Fruit fly (Drosophila melanogaster) whole organism, prepupa: ENCODE results near the gene Piezo.

Source experiments
- Blimp-1 ChIP-seq: fragments of 200-800 bp; sonication (Bioruptor generic); optimal IDR thresholded peaks from 3 replicates; lab custom pipeline; 2017; ENCODE audit warnings: missing biosample characterization, missing genetic modification characterization, mild to moderate bottlenecking, moderate library complexity, missing genetic modification reagents
- CG10631 ChIP-seq: fragments of 200-800 bp; sonication (Bioruptor generic); optimal IDR thresholded peaks from 2 replicates; lab custom pipeline; 2016; ENCODE audit warnings: missing biosample characterization, missing genetic modification characterization
- CG10669 ChIP-seq: fragments of 200-800 bp; sonication (Bioruptor generic); optimal IDR thresholded peaks from 3 replicates; lab custom pipeline; 2018; ENCODE audit warnings: missing biosample characterization, mild to moderate bottlenecking, missing genetic modification characterization, moderate library complexity
- CG11294 ChIP-seq: fragments of 200-800 bp; sonication (Bioruptor generic); IDR thresholded peaks from 2 replicates; pipeline ENCODE4 v1.3.6; 2022; ENCODE audit warnings: missing biosample characterization, missing genetic modification characterization
- CG11762 ChIP-seq: fragments of 200-800 bp; sonication (Bioruptor generic); optimal IDR thresholded peaks from 3 replicates; lab custom pipeline; 2016; ENCODE audit warnings: missing biosample characterization, missing genetic modification characterization; ENCODE audit not compliant: insufficient read depth
- CG11902 ChIP-seq: fragments of 200-800 bp; sonication (Bioruptor generic); optimal IDR thresholded peaks from 3 replicates; lab custom pipeline; 2016; ENCODE audit warnings: missing biosample characterization, missing genetic modification characterization
- CG15336 ChIP-seq: fragments of 200-800 bp; sonication (Bioruptor generic); IDR thresholded peaks from 2 replicates; pipeline ENCODE4 v1.3.6; 2022; ENCODE audit warnings: missing biosample characterization, missing genetic modification characterization
- CG1621 ChIP-seq: fragments of 200-800 bp; sonication (Bioruptor generic); optimal IDR thresholded peaks from 3 replicates; lab custom pipeline; 2018; ENCODE audit warnings: missing biosample characterization, mild to moderate bottlenecking, missing genetic modification characterization
- CG16779 ChIP-seq: fragments of 200-800 bp; sonication (Bioruptor generic); optimal IDR thresholded peaks from 3 replicates; lab custom pipeline; 2017; ENCODE audit warnings: missing biosample characterization, mild to moderate bottlenecking, missing genetic modification characterization
- CG31627 ChIP-seq: fragments of 200-800 bp; sonication (Bioruptor generic); optimal IDR thresholded peaks from 3 replicates; lab custom pipeline; 2016; ENCODE audit warnings: missing biosample characterization, missing genetic modification characterization
- CG32006 ChIP-seq: fragments of 200-800 bp; sonication (Bioruptor generic); optimal IDR thresholded peaks from 3 replicates; lab custom pipeline; 2017; ENCODE audit warnings: missing biosample characterization, mild to moderate bottlenecking, missing genetic modification characterization
- CG34406 ChIP-seq: fragments of 200-800 bp; sonication (Bioruptor generic); optimal IDR thresholded peaks from 3 replicates; lab custom pipeline; 2016; ENCODE audit warnings: missing biosample characterization, missing genetic modification characterization
- CG3919 ChIP-seq: fragments of 200-800 bp; sonication (Bioruptor generic); optimal IDR thresholded peaks from 3 replicates; lab custom pipeline; 2016; ENCODE audit warnings: missing biosample characterization, missing genetic modification characterization
- CG4318 ChIP-seq: fragments of 200-800 bp; sonication (Bioruptor generic); optimal IDR thresholded peaks from 3 replicates; lab custom pipeline; 2017; ENCODE audit warnings: missing biosample characterization, mild to moderate bottlenecking, missing genetic modification characterization
- CG6276 ChIP-seq: fragments of 200-800 bp; sonication (Bioruptor generic); optimal IDR thresholded peaks from 2 replicates; lab custom pipeline; 2017; ENCODE audit warnings: missing biosample characterization, mild to moderate bottlenecking, missing genetic modification characterization
- CG6792 ChIP-seq: fragments of 200-800 bp; sonication (Bioruptor generic); optimal IDR thresholded peaks from 3 replicates; lab custom pipeline; 2016; ENCODE audit warnings: missing biosample characterization, missing genetic modification characterization
- CG6808 ChIP-seq: fragments of 200-800 bp; sonication (Bioruptor generic); optimal IDR thresholded peaks from 3 replicates; lab custom pipeline; 2017; ENCODE audit warnings: missing biosample characterization, missing genetic modification characterization, mild to moderate bottlenecking, moderate library complexity, missing genetic modification reagents
- CG6854 ChIP-seq: fragments of 200-800 bp; sonication (Bioruptor generic); optimal IDR thresholded peaks from 2 replicates; lab custom pipeline; 2017; ENCODE audit warnings: missing biosample characterization, mild to moderate bottlenecking, missing genetic modification characterization
- CG7368 ChIP-seq: fragments of 200-800 bp; sonication (Bioruptor generic); optimal IDR thresholded peaks from 3 replicates; lab custom pipeline; 2016; ENCODE audit warnings: missing biosample characterization, missing genetic modification characterization
- CG8119 ChIP-seq: fragments of 200-800 bp; sonication (Bioruptor generic); IDR thresholded peaks from 3 replicates; pipeline ENCODE4 v1.3.6; 2022; ENCODE audit warnings: missing biosample characterization, missing genetic modification characterization
- CG8319 ChIP-seq: fragments of 200-800 bp; sonication (Bioruptor generic); optimal IDR thresholded peaks from 3 replicates; lab custom pipeline; 2016; ENCODE audit warnings: missing biosample characterization, missing genetic modification characterization
- CG8632 ChIP-seq: fragments of 200-800 bp; sonication (Bioruptor generic); optimal IDR thresholded peaks from 3 replicates; lab custom pipeline; 2016; ENCODE audit warnings: missing biosample characterization, missing genetic modification characterization
- CG9139 ChIP-seq: fragments of 200-800 bp; sonication (Bioruptor generic); optimal IDR thresholded peaks from 3 replicates; lab custom pipeline; 2017; ENCODE audit warnings: missing biosample characterization, mild to moderate bottlenecking, missing genetic modification characterization
- Eip75B ChIP-seq: fragments of 200-800 bp; sonication (Bioruptor generic); optimal IDR thresholded peaks from 3 replicates; lab custom pipeline; 2016; ENCODE audit warnings: missing biosample characterization, missing genetic modification characterization
- Eip78C ChIP-seq: fragments of 200-800 bp; sonication (Bioruptor generic); peaks from one replicate; lab custom pipeline; 2016; ENCODE audit warnings: missing biosample characterization, missing genetic modification characterization
- Eip93F ChIP-seq: fragments of 200-800 bp; sonication (Bioruptor generic); optimal IDR thresholded peaks from 2 replicates; lab custom pipeline; 2016; ENCODE audit warnings: missing biosample characterization, mild to moderate bottlenecking, missing genetic modification characterization
- Ets21C ChIP-seq: fragments of 200-800 bp; sonication (Bioruptor generic); optimal IDR thresholded peaks from 3 replicates; lab custom pipeline; 2016; ENCODE audit warnings: missing biosample characterization, missing genetic modification characterization
- Gug ChIP-seq: fragments of 200-800 bp; sonication (Bioruptor generic); IDR thresholded peaks from 2 replicates; pipeline ENCODE4 v1.3.6; 2022; ENCODE audit warnings: missing biosample characterization, missing genetic modification characterization
- Hr38 ChIP-seq: sonication (Bioruptor generic); optimal IDR thresholded peaks from 2 replicates; lab custom pipeline; 2016; ENCODE audit warnings: missing biosample characterization, missing genetic modification characterization
- Hr39 ChIP-seq: fragments of 200-800 bp; sonication (Bioruptor generic); optimal IDR thresholded peaks from 2 replicates; lab custom pipeline; 2016; ENCODE audit warnings: missing biosample characterization, missing genetic modification characterization
- Hr4 ChIP-seq: fragments of 200-800 bp; sonication (Bioruptor generic); optimal IDR thresholded peaks from 3 replicates; lab custom pipeline; 2016; ENCODE audit warnings: missing biosample characterization, missing genetic modification characterization
- OdsH ChIP-seq: fragments of 200-800 bp; sonication (Bioruptor generic); optimal IDR thresholded peaks from 3 replicates; lab custom pipeline; 2016; ENCODE audit warnings: missing biosample characterization, missing genetic modification characterization
- Smox ChIP-seq: fragments of 200-800 bp; sonication (Bioruptor generic); optimal IDR thresholded peaks from 3 replicates; lab custom pipeline; 2016; ENCODE audit warnings: missing biosample characterization, missing genetic modification characterization
- Sox102F ChIP-seq: fragments of 200-800 bp; sonication (Bioruptor generic); optimal IDR thresholded peaks from 2 replicates; lab custom pipeline; 2016; ENCODE audit warnings: missing biosample characterization, mild to moderate bottlenecking, missing genetic modification characterization
- Sox15 ChIP-seq: fragments of 200-800 bp; sonication (Bioruptor generic); optimal IDR thresholded peaks from 3 replicates; lab custom pipeline; 2016; ENCODE audit warnings: missing biosample characterization, missing genetic modification characterization
- achi ChIP-seq: fragments of 200-800 bp; sonication (Bioruptor generic); optimal IDR thresholded peaks from 3 replicates; lab custom pipeline; 2016; ENCODE audit warnings: missing biosample characterization, missing genetic modification characterization
- acj6 ChIP-seq: fragments of 200-800 bp; sonication (Bioruptor generic); optimal IDR thresholded peaks from 3 replicates; lab custom pipeline; 2016; ENCODE audit warnings: missing biosample characterization, missing genetic modification characterization
- cyc ChIP-seq: fragments of 200-800 bp; sonication (Bioruptor generic); optimal IDR thresholded peaks from 3 replicates; lab custom pipeline; 2016; ENCODE audit warnings: missing biosample characterization, missing genetic modification characterization
- dac ChIP-seq: fragments of 200-800 bp; sonication (Bioruptor generic); optimal IDR thresholded peaks from 2 replicates; lab custom pipeline; 2017; ENCODE audit warnings: missing biosample characterization, mild to moderate bottlenecking, missing genetic modification characterization
- dsx ChIP-seq: fragments of 200-800 bp; optimal IDR thresholded peaks from 3 replicates; lab custom pipeline; 2019; ENCODE audit warnings: missing biosample characterization, mild to moderate bottlenecking, missing genetic modification characterization, moderate library complexity; ENCODE audit not compliant: poor library complexity, severe bottlenecking
- eg ChIP-seq: fragments of 200-800 bp; sonication (Bioruptor generic); IDR thresholded peaks from 3 replicates; pipeline ENCODE4 v1.3.6; 2022; ENCODE audit warnings: missing biosample characterization, missing genetic modification characterization
- esn ChIP-seq: fragments of 200-800 bp; sonication (Bioruptor generic); optimal IDR thresholded peaks from 2 replicates; lab custom pipeline; 2016; ENCODE audit warnings: missing biosample characterization, mild to moderate bottlenecking, missing genetic modification characterization, moderate library complexity
- fd59A ChIP-seq: fragments of 200-800 bp; sonication (Bioruptor generic); optimal IDR thresholded peaks from 2 replicates; lab custom pipeline; 2017; ENCODE audit warnings: missing biosample characterization, mild to moderate bottlenecking, missing genetic modification characterization, missing genetic modification reagents
- fd85E ChIP-seq: fragments of 200-800 bp; sonication (Bioruptor generic); optimal IDR thresholded peaks from 3 replicates; lab custom pipeline; 2016; ENCODE audit warnings: missing biosample characterization, missing genetic modification characterization
- fkh ChIP-seq: fragments of 200-800 bp; sonication (Bioruptor generic); optimal IDR thresholded peaks from 3 replicates; lab custom pipeline; 2017; ENCODE audit warnings: missing biosample characterization, mild to moderate bottlenecking, missing genetic modification characterization, moderate library complexity
- lz ChIP-seq: fragments of 200-800 bp; sonication (Bioruptor generic); optimal IDR thresholded peaks from 3 replicates; lab custom pipeline; 2016; ENCODE audit warnings: missing biosample characterization, missing genetic modification characterization
- net ChIP-seq: fragments of 200-800 bp; sonication (Bioruptor generic); optimal IDR thresholded peaks from 3 replicates; lab custom pipeline; 2016; ENCODE audit warnings: missing biosample characterization, missing genetic modification characterization
- salr ChIP-seq, 2 experiments: fragments of 200-800 bp; sonication (Bioruptor generic); optimal IDR thresholded peaks; 3 replicates each; lab custom pipeline; 2016 to 2018; ENCODE audit warnings: missing biosample characterization in 2 of 2, missing genetic modification characterization in 2 of 2, mild to moderate bottlenecking in 1 of 2
- spab ChIP-seq: fragments of 200-800 bp; sonication (Bioruptor generic); optimal IDR thresholded peaks from 2 replicates; lab custom pipeline; 2017; ENCODE audit warnings: missing biosample characterization, mild to moderate bottlenecking, missing genetic modification characterization, missing genetic modification reagents
- ss ChIP-seq, 2 experiments: fragments of 200-800 bp; sonication (Bioruptor generic); optimal IDR thresholded peaks; 2 replicates in 1 of 2; 3 replicates in 1 of 2; lab custom pipeline; 2017 to 2018; ENCODE audit warnings: mild to moderate bottlenecking in 2 of 2, missing biosample characterization in 2 of 2, missing genetic modification characterization in 2 of 2, moderate library complexity in 1 of 2
- topi ChIP-seq: fragments of 200-800 bp; sonication (Bioruptor generic); optimal IDR thresholded peaks from 3 replicates; lab custom pipeline; 2016; ENCODE audit warnings: missing biosample characterization, missing genetic modification characterization
- vri ChIP-seq: fragments of 200-800 bp; sonication (Bioruptor generic); optimal IDR thresholded peaks from 3 replicates; lab custom pipeline; 2016; ENCODE audit warnings: missing biosample characterization, mild to moderate bottlenecking, missing genetic modification characterization

Piezo gene

DNA sequence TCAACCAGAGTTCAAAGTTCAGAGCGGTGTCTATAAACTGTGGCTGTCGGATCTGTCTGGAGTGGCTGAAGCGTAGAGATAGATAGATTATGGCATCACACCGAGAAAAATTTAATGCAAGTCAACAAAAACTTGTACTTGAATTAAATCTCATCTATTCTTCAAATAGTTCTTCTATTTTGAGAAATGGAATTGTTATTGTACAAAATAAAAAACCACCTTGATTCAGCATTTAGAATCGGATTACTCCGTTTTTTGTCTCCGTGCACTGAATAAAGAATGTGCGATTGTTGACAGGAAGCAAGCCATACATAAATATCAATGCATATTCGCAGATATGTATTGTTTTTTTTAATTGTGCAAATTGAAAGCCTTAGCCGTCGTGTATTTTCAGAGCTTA is 66.8 kb downstream of the Piezo start:
- TF ChIP-seq Eip78C (GFP tag; lab: Kevin White, UChicago) (peak; percentile 92), dsx (GFP tag; lab: Kevin White, UChicago) (peak; percentile 71), OdsH (GFP tag; lab: Kevin White, UChicago) (peak; percentile 61), CG10631 (GFP tag; lab: Kevin White, UChicago) (peak; percentile 32), CG6792 (peak; percentile 53), Hr39 (GFP tag; lab: Kevin White, UChicago) (peak; percentile 69), Ets21C (GFP tag; lab: Kevin White, UChicago) (peak; percentile 52), Eip93F (GFP tag; lab: Kevin White, UChicago) (no peak), achi (peak; percentile 41), esn (GFP tag; lab: Kevin White, UChicago) (peak; percentile 73), CG4318 (GFP tag; lab: Kevin White, UChicago) (no peak), CG6854 (GFP tag; lab: Kevin White, UChicago) (peak; percentile 8), Gug (GFP tag; lab: Robert Waterston, UW) (peak; percentile 84), cyc (peak; percentile 71), CG15336 (GFP tag; lab: Robert Waterston, UW) (peak; percentile 73), CG8632 (GFP tag; lab: Kevin White, UChicago) (peak; percentile 52), CG16779 (tag; lab: Kevin White, UChicago) (no peak), ss (GFP tag; optimal IDR thresholded peaks at IDR 0.05; lab: Kevin White, UChicago) (peak; percentile 51 to 79), fd59A (peak; percentile 23), CG8319 (GFP tag; lab: Kevin White, UChicago) (peak; percentile 11), Hr38 (GFP tag; lab: Kevin White, UChicago) (no peak), Eip75B (GFP tag; lab: Kevin White, UChicago) (peak; percentile 51), lz (GFP tag; lab: Kevin White, UChicago) (peak; percentile 61), CG11902 (GFP tag; lab: Kevin White, UChicago) (peak; percentile 58), CG9139 (GFP tag; lab: Kevin White, UChicago) (no peak), CG7368 (GFP tag; lab: Kevin White, UChicago) (no peak), dac (GFP tag; lab: Kevin White, UChicago) (no peak), CG11294 (GFP tag; lab: Robert Waterston, UW) (peak; percentile 68; the same call in 1 of the 2 replicates), eg (GFP tag; lab: Robert Waterston, UW) (peak; percentile 90), salr (GFP tag; optimal IDR thresholded peaks at IDR 0.05; lab: Kevin White, UChicago) (peak; percentile 4 to 16), CG8119 (GFP tag; lab: Robert Waterston, UW) (peak; percentile 65), CG31627 (GFP tag; lab: Kevin White, UChicago) (peak; percentile 67), Hr4 (GFP tag; lab: Kevin White, UChicago) (peak; percentile 49), Sox15 (GFP tag; lab: Kevin White, UChicago) (peak; percentile 14), net (GFP tag; lab: Kevin White, UChicago) (peak; percentile 56), topi (GFP tag; lab: Kevin White, UChicago) (peak; percentile 83), Smox (GFP tag; lab: Kevin White, UChicago) (no peak), vri (peak; percentile 67), fkh (no peak), acj6 (GFP tag; lab: Kevin White, UChicago) (peak; percentile 31), fd85E (no peak), CG10669 (GFP tag; lab: Kevin White, UChicago) (peak; percentile 63), CG11762 (GFP tag; lab: Kevin White, UChicago) (peak; percentile 42), CG6276 (GFP tag; lab: Kevin White, UChicago) (no peak), spab (GFP tag; lab: Kevin White, UChicago) (no peak), CG32006 (GFP tag; lab: Kevin White, UChicago) (peak; percentile 32), CG34406 (GFP tag; lab: Kevin White, UChicago) (peak; percentile 46), Sox102F (GFP tag; lab: Kevin White, UChicago) (peak; percentile 78), Blimp-1 (GFP tag; lab: Kevin White, UChicago) (peak; percentile 43), CG6808 (peak; percentile 34), CG3919 (GFP tag; lab: Kevin White, UChicago) (peak; percentile 71), CG1621 (tag; lab: Kevin White, UChicago) (peak; percentile 16)
